Worm (Caenorhabditis elegans) whole organism, midembryonic: ENCODE data around the gene uncp-18.

Experiments
- T22C8.4 ChIP-seq: fragments of 200-800 bp; sonication (Bioruptor generic); IDR thresholded peaks from 2 replicates; pipeline ENCODE4 v1.3.6; 2022; ENCODE audit warnings: missing genetic modification characterization, missing compliant biosample characterization
- cog-1 ChIP-seq: sonication (generic microtip); optimal IDR thresholded peaks from 2 replicates; lab custom pipeline; 2016; ENCODE audit warnings: missing genetic modification characterization, missing compliant biosample characterization
- flt-1 ChIP-seq: fragments of 200-800 bp; sonication (Bioruptor generic); IDR thresholded peaks from 2 replicates; pipeline ENCODE4 v1.3.6; 2022; ENCODE audit warnings: missing genetic modification characterization, missing compliant biosample characterization
- klf-2 ChIP-seq: fragments of 200-800 bp; sonication (Bioruptor generic); conservative IDR thresholded peaks from 2 replicates; pipeline ENCODE4 v1.3.6; 2022; ENCODE audit warnings: missing genetic modification reagents, missing genetic modification characterization, missing compliant biosample characterization
- med-1 ChIP-seq: sonication (generic microtip); optimal IDR thresholded peaks from 2 replicates; lab custom pipeline; 2017; ENCODE audit warnings: missing genetic modification characterization, mild to moderate bottlenecking, missing compliant biosample characterization, antibody characterized with exemption, missing genetic modification reagents; ENCODE audit not compliant: insufficient read depth
- ref-1 ChIP-seq: fragments of 200-800 bp; sonication (Bioruptor generic); conservative IDR thresholded peaks from 2 replicates; pipeline ENCODE4 v1.3.6; 2022; ENCODE audit warnings: missing genetic modification reagents, missing genetic modification characterization, missing compliant biosample characterization
- tab-1 ChIP-seq: fragments of 200-800 bp; sonication (Bioruptor generic); IDR thresholded peaks from 2 replicates; pipeline ENCODE4 v1.3.6; 2022; ENCODE audit warnings: missing genetic modification characterization, missing compliant biosample characterization
- ztf-23 ChIP-seq: fragments of 200-800 bp; sonication (Bioruptor generic); IDR thresholded peaks from 2 replicates; pipeline ENCODE4 v1.3.6; 2022; ENCODE audit warnings: missing genetic modification reagents, missing genetic modification characterization, missing compliant biosample characterization
- ztf-29 ChIP-seq: fragments of 200-800 bp; sonication (Bioruptor generic); IDR thresholded peaks from 2 replicates; pipeline ENCODE4 v1.3.6; 2022; ENCODE audit warnings: missing genetic modification reagents, missing genetic modification characterization, missing compliant biosample characterization

Gene uncp-18

ce11 chrIV:409935-410334 is 19.6 kb downstream of the uncp-18 start, which contains the start of gene kgb-1:
Gene kgb-1 (minus strand): TSS chrIV:410035.
- TF ChIP-seq med-1: no peak
- TF ChIP-seq tab-1 (GFP tag; lab: Robert Waterston, UW): no peak
- TF ChIP-seq flt-1 (GFP tag; lab: Robert Waterston, UW): no peak
- no peak for TF ChIP-seq ref-1 (GFP tag; lab: Robert Waterston, UW)
- no peak for TF ChIP-seq ztf-23 (GFP tag; lab: Robert Waterston, UW)
- TF ChIP-seq T22C8.4 (GFP tag; lab: Robert Waterston, UW): no peak
- no peak for TF ChIP-seq klf-2
- no peak for TF ChIP-seq ztf-29 (GFP tag; lab: Robert Waterston, UW)
- TF ChIP-seq cog-1 (tag; lab: Kevin White, UChicago): no peak

DNA sequence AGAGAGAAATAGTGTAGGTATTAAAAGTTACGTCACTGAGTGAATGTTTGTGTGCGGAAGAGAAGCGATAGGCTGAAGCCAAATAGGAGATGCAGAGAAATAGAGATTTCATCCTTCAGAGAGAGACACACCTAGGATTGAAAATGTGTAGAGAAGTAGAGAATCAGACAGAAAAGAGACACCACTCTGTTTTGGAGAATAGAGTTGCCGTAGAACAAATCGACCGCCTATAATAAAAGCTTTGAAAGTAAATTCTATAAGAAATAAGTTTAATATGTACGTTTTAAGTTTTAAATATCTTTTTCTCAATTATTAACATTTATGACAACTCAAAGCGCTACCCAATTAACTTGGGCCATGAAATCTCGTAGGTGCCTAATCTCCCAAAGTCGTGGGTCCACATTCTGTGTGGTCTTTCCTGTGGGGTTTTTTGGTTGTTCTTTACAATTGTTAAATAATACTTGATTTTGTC is 20.1 kb downstream of the uncp-18 start, which contains the start of gene T07A9.12:
Gene T07A9.12 (plus strand): TSS at position 448 of the 472 bp plus-strand sequence.
- TF ChIP-seq cog-1 (tag; lab: Kevin White, UChicago) (peak; percentile 77), flt-1 (GFP tag; lab: Robert Waterston, UW) (0 out of 2 replicates have a peak, but pooled peaks have one; percentile 39), med-1 (no peak), T22C8.4 (GFP tag; lab: Robert Waterston, UW) (no peak), tab-1 (GFP tag; lab: Robert Waterston, UW) (no peak), ztf-29 (GFP tag; lab: Robert Waterston, UW) (peak; percentile 54; the same call in 1 of the 2 replicates)

DNA sequence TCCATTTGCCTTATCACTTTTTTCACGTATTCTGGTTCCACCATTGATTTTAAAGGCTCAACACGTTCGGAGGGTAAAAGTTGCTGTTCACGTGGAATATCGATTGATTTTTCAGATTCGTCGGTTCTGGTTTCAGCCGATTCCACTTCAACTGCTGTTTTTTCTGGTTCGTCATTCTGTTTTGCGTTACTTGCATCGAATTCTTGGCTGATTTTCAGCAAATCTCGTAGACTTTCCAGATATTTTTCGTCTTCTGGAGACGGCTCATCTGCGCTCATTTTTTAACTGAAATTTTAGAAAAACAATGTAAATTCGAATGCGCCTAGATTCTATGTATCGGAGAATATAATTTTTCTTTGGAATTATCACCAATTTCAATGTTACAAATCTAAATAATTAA is 29.3 kb downstream of the uncp-18 start, which contains the start of gene eri-1:
Gene eri-1 (minus strand): TSS at position 285 of the 400 bp plus-strand sequence.
- TF ChIP-seq ztf-23 (GFP tag; lab: Robert Waterston, UW): no peak
- TF ChIP-seq T22C8.4 (GFP tag; lab: Robert Waterston, UW): peak; percentile 46; the same call in 1 of the 2 replicates

- TF ChIP-seq T22C8.4 (GFP tag; lab: Robert Waterston, UW) (no peak), cog-1 (tag; lab: Kevin White, UChicago) (no peak)
These were observed 30.3 kb downstream of the uncp-18 start for ce11 chrIV:420686-421085.

- TF ChIP-seq klf-2 (no peak), ztf-23 (GFP tag; lab: Robert Waterston, UW) (no peak), ref-1 (GFP tag; lab: Robert Waterston, UW) (no peak), tab-1 (GFP tag; lab: Robert Waterston, UW) (no peak), med-1 (no peak), flt-1 (GFP tag; lab: Robert Waterston, UW) (no peak), T22C8.4 (GFP tag; lab: Robert Waterston, UW) (no peak), ztf-29 (GFP tag; lab: Robert Waterston, UW) (no peak), cog-1 (tag; lab: Kevin White, UChicago) (no peak)
These were observed 31.8 kb downstream of the uncp-18 start for ce11 chrIV:422112-422511.

DNA sequence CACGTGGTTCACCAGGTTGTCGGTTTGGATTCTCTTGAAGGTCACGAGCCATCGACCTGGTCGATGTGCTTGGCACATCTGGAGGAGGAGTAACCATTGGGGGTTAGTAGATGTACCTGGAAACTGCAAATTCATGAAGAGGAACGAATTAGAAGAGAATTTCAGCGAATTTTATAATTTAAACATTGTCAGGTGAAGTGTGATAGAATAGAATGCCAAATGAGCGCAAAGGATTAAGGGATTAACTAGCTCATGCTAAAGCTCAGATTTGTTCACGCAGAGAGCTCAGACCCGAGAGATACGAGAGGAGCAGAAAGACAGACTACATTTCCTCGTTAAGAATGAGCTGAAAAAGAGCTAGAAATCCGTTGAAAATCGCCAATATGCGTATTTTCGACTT is 34.7 kb downstream of the uncp-18 start, which contains the start of gene daf-18:
Gene daf-18 (minus strand): TSS at position 126 of the 400 bp plus-strand sequence.
- TF ChIP-seq med-1 (no peak), ztf-29 (GFP tag; lab: Robert Waterston, UW) (no peak), T22C8.4 (GFP tag; lab: Robert Waterston, UW) (no peak)

ce11 chrIV:425546-425945 is 35.2 kb downstream of the uncp-18 start:
- no peak for TF ChIP-seq T22C8.4 (GFP tag; lab: Robert Waterston, UW)
- no peak for TF ChIP-seq med-1
- no peak for TF ChIP-seq cog-1 (tag; lab: Kevin White, UChicago)
- TF ChIP-seq klf-2: no peak
- TF ChIP-seq ztf-29 (GFP tag; lab: Robert Waterston, UW): no peak
- no peak for TF ChIP-seq ref-1 (GFP tag; lab: Robert Waterston, UW)
- TF ChIP-seq ztf-23 (GFP tag; lab: Robert Waterston, UW): no peak
- no peak for TF ChIP-seq flt-1 (GFP tag; lab: Robert Waterston, UW)
- TF ChIP-seq tab-1 (GFP tag; lab: Robert Waterston, UW): no peak

ce11 chrIV:425995-426394 is 35.6 kb downstream of the uncp-18 start, which contains the start of gene garr-1:
Gene garr-1 (plus strand): TSS chrIV:426168.
- no peak for TF ChIP-seq ztf-29 (GFP tag; lab: Robert Waterston, UW)
- no peak for TF ChIP-seq tab-1 (GFP tag; lab: Robert Waterston, UW)
- TF ChIP-seq cog-1 (tag; lab: Kevin White, UChicago): no peak
- no peak for TF ChIP-seq T22C8.4 (GFP tag; lab: Robert Waterston, UW)
- no peak for TF ChIP-seq flt-1 (GFP tag; lab: Robert Waterston, UW)
- TF ChIP-seq med-1: no peak
- no peak for TF ChIP-seq ztf-23 (GFP tag; lab: Robert Waterston, UW)
- no peak for TF ChIP-seq klf-2
- TF ChIP-seq ref-1 (GFP tag; lab: Robert Waterston, UW): no peak

ce11 chrIV:426597-426996 is 36.2 kb downstream of the uncp-18 start:
- no peak for TF ChIP-seq ztf-29 (GFP tag; lab: Robert Waterston, UW)
- no peak for TF ChIP-seq klf-2
- no peak for TF ChIP-seq tab-1 (GFP tag; lab: Robert Waterston, UW)
- no peak for TF ChIP-seq cog-1 (tag; lab: Kevin White, UChicago)
- no peak for TF ChIP-seq med-1
- no peak for TF ChIP-seq ztf-23 (GFP tag; lab: Robert Waterston, UW)
- TF ChIP-seq flt-1 (GFP tag; lab: Robert Waterston, UW): no peak
- no peak for TF ChIP-seq ref-1 (GFP tag; lab: Robert Waterston, UW)
- TF ChIP-seq T22C8.4 (GFP tag; lab: Robert Waterston, UW): no peak

DNA sequence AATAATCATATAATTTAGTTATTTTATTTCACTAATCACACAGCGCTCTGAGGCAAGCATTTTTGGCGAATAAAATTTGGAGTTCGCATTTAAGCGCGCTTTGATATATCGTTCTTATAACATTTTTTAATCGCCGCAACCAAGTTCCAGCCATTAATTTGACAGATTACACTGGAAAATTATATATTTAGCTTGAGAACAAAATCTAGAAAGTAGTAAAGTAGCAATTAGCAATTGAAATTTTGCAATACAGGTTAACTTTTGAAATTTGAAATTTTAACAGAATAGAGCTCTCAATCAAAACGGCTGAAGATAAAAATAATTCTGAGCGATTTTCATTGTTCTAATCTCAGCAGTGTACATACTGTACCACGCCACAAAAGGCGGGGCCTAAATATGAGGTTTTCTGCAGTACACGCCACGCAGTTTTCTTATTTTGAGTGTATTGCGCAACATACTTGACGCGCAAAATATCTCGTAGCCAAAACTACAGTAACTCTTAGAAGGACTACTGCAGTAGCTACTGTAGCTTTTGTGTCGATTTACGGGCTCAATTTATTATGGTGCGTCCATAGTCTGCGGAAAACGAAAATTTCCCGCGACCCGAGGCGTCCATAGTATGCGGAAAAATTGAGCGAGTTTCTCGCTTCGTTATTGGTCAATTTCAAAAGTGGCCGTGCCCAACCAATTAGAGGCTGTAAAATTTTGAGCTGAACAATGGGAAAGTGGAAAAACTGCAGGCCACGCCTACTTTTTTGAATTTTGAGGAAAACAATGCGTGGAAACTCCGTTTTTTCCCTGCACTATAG is 36.9 kb downstream of the uncp-18 start:
- TF ChIP-seq ztf-29 (GFP tag; lab: Robert Waterston, UW) (no peak), tab-1 (GFP tag; lab: Robert Waterston, UW) (no peak), T22C8.4 (GFP tag; lab: Robert Waterston, UW) (no peak), ref-1 (GFP tag; lab: Robert Waterston, UW) (no peak), cog-1 (tag; lab: Kevin White, UChicago) (no peak), med-1 (no peak), klf-2 (no peak), flt-1 (GFP tag; lab: Robert Waterston, UW) (no peak), ztf-23 (GFP tag; lab: Robert Waterston, UW) (no peak)
